Fruit fly (Drosophila melanogaster) whole organism, embryonic: Measurements from ENCODE around the gene Nckx30C.

ENCODE experiments used
- Asciz ChIP-seq: fragments of 200-800 bp; sonication (Bioruptor generic); optimal IDR thresholded peaks from 2 replicates; lab custom pipeline; 2017; ENCODE audit warnings: missing biosample characterization, mild to moderate bottlenecking, missing genetic modification characterization, missing genetic modification reagents
- Atf3 ChIP-seq: fragments of 200-800 bp; sonication (Bioruptor generic); optimal IDR thresholded peaks from 3 replicates; lab custom pipeline; 2016; ENCODE audit warnings: missing biosample characterization, missing genetic modification characterization
- CG11695 ChIP-seq: fragments of 200-800 bp; sonication (Bioruptor generic); IDR thresholded peaks from 3 replicates; pipeline ENCODE4 v1.3.6; 2022; ENCODE audit warnings: missing biosample characterization, missing genetic modification characterization
- CG13894 ChIP-seq: fragments of 200-800 bp; sonication (Bioruptor generic); optimal IDR thresholded peaks from 3 replicates; lab custom pipeline; 2018; ENCODE audit warnings: missing biosample characterization, mild to moderate bottlenecking, missing genetic modification characterization, moderate library complexity
- CG15601 ChIP-seq: fragments of 200-800 bp; sonication (Bioruptor generic); optimal IDR thresholded peaks from 3 replicates; lab custom pipeline; 2019; ENCODE audit warnings: missing biosample characterization, mild to moderate bottlenecking, missing genetic modification characterization, moderate library complexity
- CG17568 ChIP-seq: fragments of 200-800 bp; sonication (Bioruptor generic); optimal IDR thresholded peaks from 2 replicates; lab custom pipeline; 2018; ENCODE audit warnings: missing biosample characterization, mild to moderate bottlenecking, missing genetic modification characterization, moderate library complexity
- CG3281 ChIP-seq: fragments of 200-800 bp; sonication (Bioruptor generic); optimal IDR thresholded peaks from 3 replicates; lab custom pipeline; 2017; ENCODE audit warnings: missing biosample characterization, mild to moderate bottlenecking, missing genetic modification characterization
- CG42726 ChIP-seq: fragments of 200-800 bp; sonication (Bioruptor generic); IDR thresholded peaks from 2 replicates; pipeline ENCODE4 v1.3.6; 2022; ENCODE audit warnings: missing biosample characterization, missing genetic modification characterization; ENCODE audit not compliant: partially characterized antibody
- CG4707 ChIP-seq: fragments of 200-800 bp; sonication (Bioruptor generic); optimal IDR thresholded peaks from 2 replicates; lab custom pipeline; 2018; ENCODE audit warnings: missing biosample characterization, mild to moderate bottlenecking, missing genetic modification characterization, moderate library complexity
- CG6175 ChIP-seq: fragments of 200-800 bp; sonication (Bioruptor generic); IDR thresholded peaks from 3 replicates; pipeline ENCODE4 v1.3.6; 2022; ENCODE audit warnings: missing biosample characterization, missing genetic modification characterization
- CG6254 ChIP-seq: fragments of 200-800 bp; sonication (Bioruptor generic); optimal IDR thresholded peaks from 3 replicates; lab custom pipeline; 2017; ENCODE audit warnings: mild to moderate bottlenecking, missing biosample characterization, missing genetic modification reagents, missing genetic modification characterization
- CG7271 ChIP-seq: fragments of 200-800 bp; sonication (Bioruptor generic); optimal IDR thresholded peaks from 2 replicates; lab custom pipeline; 2018; ENCODE audit warnings: missing biosample characterization, mild to moderate bottlenecking, missing genetic modification characterization, moderate library complexity
- CG7556 ChIP-seq: fragments of 200-800 bp; sonication (Bioruptor generic); optimal IDR thresholded peaks from 2 replicates; lab custom pipeline; 2017; ENCODE audit warnings: missing biosample characterization, mild to moderate bottlenecking, missing genetic modification characterization
- CG7987 ChIP-seq: fragments of 200-800 bp; sonication (Bioruptor generic); optimal IDR thresholded peaks from 2 replicates; lab custom pipeline; 2018; ENCODE audit warnings: missing biosample characterization, mild to moderate bottlenecking, missing genetic modification characterization, moderate library complexity
- CG9215 ChIP-seq: fragments of 200-800 bp; sonication (Bioruptor generic); IDR thresholded peaks from 2 replicates; pipeline ENCODE4 v1.3.6; 2022; ENCODE audit warnings: missing biosample characterization, missing genetic modification characterization
- CrebB ChIP-seq: fragments of 200-800 bp; sonication (Bioruptor generic); optimal IDR thresholded peaks from 3 replicates; lab custom pipeline; 2018; ENCODE audit warnings: missing biosample characterization, mild to moderate bottlenecking, missing genetic modification characterization
- ERR ChIP-seq: fragments of 200-800 bp; sonication (Bioruptor generic); optimal IDR thresholded peaks from 2 replicates; lab custom pipeline; 2016; ENCODE audit warnings: missing biosample characterization, missing genetic modification characterization
- Fer3 ChIP-seq: fragments of 200-800 bp; sonication (Bioruptor generic); optimal IDR thresholded peaks from 2 replicates; lab custom pipeline; 2018; ENCODE audit warnings: missing biosample characterization, mild to moderate bottlenecking, missing genetic modification characterization, moderate library complexity
- HLH3B ChIP-seq: fragments of 200-800 bp; sonication (Bioruptor generic); IDR thresholded peaks from 2 replicates; pipeline ENCODE4 v1.3.6; 2022; ENCODE audit warnings: missing biosample characterization, missing genetic modification characterization
- HmgZ ChIP-seq: fragments of 200-800 bp; sonication (Bioruptor generic); optimal IDR thresholded peaks from 2 replicates; lab custom pipeline; 2018; ENCODE audit warnings: missing biosample characterization, mild to moderate bottlenecking, missing genetic modification characterization
- Mad ChIP-seq: fragments of 200-800 bp; sonication (Bioruptor generic); optimal IDR thresholded peaks from 2 replicates; lab custom pipeline; 2016; ENCODE audit warnings: missing biosample characterization, missing genetic modification characterization
- Myb ChIP-seq: fragments of 200-800 bp; sonication (Bioruptor generic); optimal IDR thresholded peaks from 2 replicates; lab custom pipeline; 2016; ENCODE audit warnings: missing biosample characterization, missing genetic modification characterization
- Nf-YB ChIP-seq: fragments of 200-800 bp; sonication (Bioruptor generic); optimal IDR thresholded peaks from 3 replicates; lab custom pipeline; 2019; ENCODE audit warnings: missing biosample characterization, mild to moderate bottlenecking, missing genetic modification characterization, moderate library complexity
- Rfx ChIP-seq: fragments of 200-800 bp; sonication (Bioruptor generic); IDR thresholded peaks from 2 replicates; pipeline ENCODE4 v1.3.6; 2022; ENCODE audit warnings: missing biosample characterization, missing genetic modification characterization
- Sox102F ChIP-seq: fragments of 200-800 bp; sonication (Bioruptor generic); optimal IDR thresholded peaks from 2 replicates; lab custom pipeline; 2018; ENCODE audit warnings: missing biosample characterization, mild to moderate bottlenecking, missing genetic modification characterization, moderate library complexity
- Xrp1 ChIP-seq: fragments of 200-800 bp; sonication (Bioruptor generic); IDR thresholded peaks from 2 replicates; pipeline ENCODE4 v1.3.6; 2022; ENCODE audit warnings: missing biosample characterization, missing genetic modification characterization
- az2 ChIP-seq: fragments of 200-800 bp; sonication (Bioruptor generic); optimal IDR thresholded peaks from 3 replicates; lab custom pipeline; 2016; ENCODE audit warnings: missing biosample characterization, missing genetic modification characterization
- bowl ChIP-seq: fragments of 200-800 bp; sonication (Bioruptor generic); IDR thresholded peaks from 2 replicates; pipeline ENCODE4 v1.3.6; 2022; ENCODE audit warnings: missing biosample characterization, missing genetic modification characterization
- btn ChIP-seq: fragments of 200-800 bp; sonication (Bioruptor generic); optimal IDR thresholded peaks from 2 replicates; lab custom pipeline; 2016; ENCODE audit warnings: missing biosample characterization, missing genetic modification characterization
- caup ChIP-seq: fragments of 200-800 bp; sonication (Bioruptor generic); optimal IDR thresholded peaks from 3 replicates; lab custom pipeline; 2017; ENCODE audit warnings: missing biosample characterization, mild to moderate bottlenecking, missing genetic modification characterization, moderate library complexity; ENCODE audit not compliant: severe bottlenecking
- chinmo ChIP-seq: fragments of 200-800 bp; sonication (Bioruptor generic); IDR thresholded peaks from 4 replicates; pipeline ENCODE4 v1.3.6; 2022; ENCODE audit warnings: missing biosample characterization, missing genetic modification characterization; ENCODE audit not compliant: partially characterized antibody
- fd102C ChIP-seq: fragments of 200-800 bp; sonication (Bioruptor generic); optimal IDR thresholded peaks from 2 replicates; lab custom pipeline; 2018; ENCODE audit warnings: missing biosample characterization, mild to moderate bottlenecking, missing genetic modification characterization, moderate library complexity
- fd64A ChIP-seq: fragments of 200-800 bp; sonication (Bioruptor generic); optimal IDR thresholded peaks from 3 replicates; lab custom pipeline; 2018; ENCODE audit warnings: missing biosample characterization, mild to moderate bottlenecking, missing genetic modification characterization
- ftz-f1 ChIP-seq: fragments of 200-800 bp; sonication (Bioruptor generic); optimal IDR thresholded peaks from 2 replicates; lab custom pipeline; 2016; ENCODE audit warnings: missing biosample characterization, missing genetic modification characterization
- kay ChIP-seq: fragments of 200-800 bp; sonication (Bioruptor generic); optimal IDR thresholded peaks from 2 replicates; lab custom pipeline; 2016; ENCODE audit warnings: missing biosample characterization, missing genetic modification characterization
- mam ChIP-seq: fragments of 200-800 bp; sonication (Bioruptor generic); optimal IDR thresholded peaks from 3 replicates; lab custom pipeline; 2016; ENCODE audit warnings: missing biosample characterization, missing genetic modification characterization
- mirr ChIP-seq: fragments of 200-800 bp; sonication (Bioruptor generic); optimal IDR thresholded peaks from 3 replicates; lab custom pipeline; 2018; ENCODE audit warnings: missing biosample characterization, mild to moderate bottlenecking, missing genetic modification characterization
- nom ChIP-seq: fragments of 200-800 bp; sonication (Bioruptor generic); optimal IDR thresholded peaks from 2 replicates; lab custom pipeline; 2017; ENCODE audit warnings: missing biosample characterization, missing genetic modification characterization, mild to moderate bottlenecking, moderate library complexity, missing genetic modification reagents
- odd ChIP-seq: fragments of 200-800 bp; sonication (Bioruptor generic); optimal IDR thresholded peaks from 2 replicates; lab custom pipeline; 2017; ENCODE audit warnings: missing biosample characterization, mild to moderate bottlenecking, missing genetic modification characterization
- onecut ChIP-seq: fragments of 200-800 bp; sonication (Bioruptor generic); IDR thresholded peaks from 2 replicates; pipeline ENCODE4 v1.3.6; 2022; ENCODE audit warnings: missing biosample characterization, missing genetic modification characterization
- sens ChIP-seq: fragments of 200-800 bp; sonication (Bioruptor generic); peaks from one replicate; lab custom pipeline; 2016; ENCODE audit warnings: missing biosample characterization, missing genetic modification characterization
- sens-2 ChIP-seq: fragments of 200-800 bp; sonication (Bioruptor generic); IDR thresholded peaks from 2 replicates; pipeline ENCODE4 v1.3.6; 2022; ENCODE audit warnings: missing biosample characterization, missing genetic modification characterization
- sr ChIP-seq: fragments of 200-800 bp; sonication (Bioruptor generic); IDR thresholded peaks from 3 replicates; pipeline ENCODE4 v1.3.6; 2022; ENCODE audit warnings: missing biosample characterization, missing genetic modification characterization
- tin ChIP-seq: fragments of 200-800 bp; sonication (Bioruptor generic); optimal IDR thresholded peaks from 3 replicates; lab custom pipeline; 2016; ENCODE audit warnings: missing biosample characterization, missing genetic modification characterization
- trem ChIP-seq: fragments of 200-800 bp; optimal IDR thresholded peaks from 3 replicates; lab custom pipeline; 2019; ENCODE audit warnings: missing biosample characterization, mild to moderate bottlenecking, missing genetic modification characterization, moderate library complexity
- ttk ChIP-seq: fragments of 200-800 bp; sonication (Bioruptor generic); IDR thresholded peaks from 2 replicates; pipeline ENCODE4 v2.1.2; 2022; ENCODE audit warnings: missing biosample characterization, missing genetic modification characterization
- twi ChIP-seq: fragments of 200-800 bp; optimal IDR thresholded peaks from 2 replicates; lab custom pipeline; 2019; ENCODE audit warnings: missing biosample characterization, mild to moderate bottlenecking, missing genetic modification characterization, moderate library complexity
- unpg ChIP-seq: fragments of 200-800 bp; sonication (Bioruptor generic); optimal IDR thresholded peaks from 3 replicates; lab custom pipeline; 2018; ENCODE audit warnings: missing biosample characterization, mild to moderate bottlenecking, missing genetic modification characterization, moderate library complexity
- vvl ChIP-seq: fragments of 200-800 bp; sonication (Bioruptor generic); IDR thresholded peaks from 2 replicates; pipeline ENCODE4 v1.3.6; 2022; ENCODE audit warnings: missing biosample characterization, missing genetic modification characterization
- z ChIP-seq: fragments of 200-800 bp; sonication (Bioruptor generic); IDR thresholded peaks from 3 replicates; pipeline ENCODE4 v1.3.6; 2022; ENCODE audit warnings: missing biosample characterization, missing genetic modification characterization

Nckx30C gene

DNA sequence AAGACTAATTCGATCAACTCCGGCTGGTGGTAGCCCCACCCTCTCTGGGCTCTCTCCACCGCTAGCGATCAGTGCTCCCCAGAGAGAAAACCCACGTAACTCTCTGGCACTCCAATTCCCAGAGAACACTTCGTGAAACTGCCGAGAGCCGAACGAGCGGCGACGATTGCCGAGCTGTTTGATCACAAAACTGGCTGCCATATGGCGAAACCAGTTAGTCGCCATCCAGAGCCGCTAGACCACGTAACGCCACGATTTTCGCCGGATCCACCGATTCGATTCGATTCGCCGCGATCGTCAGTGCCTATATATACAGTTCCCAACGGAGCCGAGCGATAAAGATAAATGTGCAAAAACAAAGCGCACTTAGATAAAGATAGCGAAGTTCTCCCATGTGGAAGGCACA lies 35.9 kb upstream of the Nckx30C start, which contains the start of gene IP3K1 (continued):
- TF ChIP-seq CG6175 (GFP tag; lab: Robert Waterston, UW) (0 out of 3 replicates have a peak, but pooled peaks have one; percentile 45), CG17568 (GFP tag; lab: Kevin White, UChicago) (peak; percentile 32), twi (tag; lab: Kevin White, UChicago) (peak; percentile 63), ftz-f1 (GFP tag; lab: Kevin White, UChicago) (peak; percentile 65), CG13894 (tag; lab: Kevin White, UChicago) (peak; percentile 92), odd (GFP tag; lab: Kevin White, UChicago) (peak; percentile 59), Mad (GFP tag; lab: Kevin White, UChicago) (no peak), CG11695 (GFP tag; lab: Robert Waterston, UW) (peak; percentile 24; the same call in 1 of the 3 replicates), ttk (GFP tag; lab: Robert Waterston, UW) (peak; percentile 29; the same call in 1 of the 2 replicates), CG3281 (GFP tag; lab: Kevin White, UChicago) (peak; percentile 54), sens (GFP tag; lab: Kevin White, UChicago) (peak; percentile 87), onecut (peak; percentile 25; the same call in 1 of the 2 replicates), vvl (peak; percentile 79), Fer3 (tag; lab: Kevin White, UChicago) (no peak), CG4707 (GFP tag; lab: Kevin White, UChicago) (peak; percentile 8), sr (GFP tag; lab: Robert Waterston, UW) (peak; percentile 72; the same call in 2 of the 3 replicates), HLH3B (peak; percentile 43; the same call in 1 of the 2 replicates), CG9215 (no peak), CG15601 (tag; lab: Kevin White, UChicago) (peak; percentile 39), CrebB (tag; lab: Kevin White, UChicago) (peak; percentile 61), unpg (GFP tag; lab: Kevin White, UChicago) (peak; percentile 36), z (GFP tag; lab: Robert Waterston, UW) (0 out of 3 replicates have a peak, but pooled peaks have one; percentile 40), CG42726 (GFP tag; lab: Robert Waterston, UW) (peak; percentile 85), sens-2 (GFP tag; lab: Robert Waterston, UW) (0 out of 2 replicates have a peak, but pooled peaks have one; percentile 15), Rfx (GFP tag; lab: Robert Waterston, UW) (peak; percentile 73), chinmo (GFP tag; lab: Robert Waterston, UW) (peak; percentile 96; the same call in 3 of the 4 replicates), az2 (GFP tag; lab: Kevin White, UChicago) (no peak), btn (peak; percentile 24), fd102C (GFP tag; lab: Kevin White, UChicago) (no peak), tin (GFP tag; lab: Kevin White, UChicago) (no peak), Atf3 (GFP tag; lab: Kevin White, UChicago) (no peak), trem (tag; lab: Kevin White, UChicago) (peak; percentile 33), CG7271 (tag; lab: Kevin White, UChicago) (no peak), HmgZ (tag; lab: Kevin White, UChicago) (peak; percentile 73), Nf-YB (GFP tag; lab: Kevin White, UChicago) (no peak), CG7987 (GFP tag; lab: Kevin White, UChicago) (peak; percentile 66), fd64A (GFP tag; lab: Kevin White, UChicago) (peak; percentile 67), CG6254 (GFP tag; lab: Kevin White, UChicago) (no peak), nom (GFP tag; lab: Kevin White, UChicago) (peak; percentile 85), kay (GFP tag; lab: Kevin White, UChicago) (no peak), mam (GFP tag; lab: Kevin White, UChicago) (peak; percentile 10), bowl (peak; percentile 61; the same call in 1 of the 2 replicates), Myb (peak; percentile 0), mirr (GFP tag; lab: Kevin White, UChicago) (peak; percentile 67), Xrp1 (GFP tag; lab: Robert Waterston, UW) (0 out of 2 replicates have a peak, but pooled peaks have one; percentile 34), caup (peak; percentile 58), Sox102F (GFP tag; lab: Kevin White, UChicago) (no peak), Asciz (GFP tag; lab: Kevin White, UChicago) (no peak), CG7556 (no peak), ERR (GFP tag; lab: Kevin White, UChicago) (peak; percentile 28)
